Fruit fly (Drosophila melanogaster): ENCODE results near the gene CG17734.
A peak's percentile ranks its signal among the peaks of the same experiment; 100 is the strongest.

CG17734 gene

DNA sequence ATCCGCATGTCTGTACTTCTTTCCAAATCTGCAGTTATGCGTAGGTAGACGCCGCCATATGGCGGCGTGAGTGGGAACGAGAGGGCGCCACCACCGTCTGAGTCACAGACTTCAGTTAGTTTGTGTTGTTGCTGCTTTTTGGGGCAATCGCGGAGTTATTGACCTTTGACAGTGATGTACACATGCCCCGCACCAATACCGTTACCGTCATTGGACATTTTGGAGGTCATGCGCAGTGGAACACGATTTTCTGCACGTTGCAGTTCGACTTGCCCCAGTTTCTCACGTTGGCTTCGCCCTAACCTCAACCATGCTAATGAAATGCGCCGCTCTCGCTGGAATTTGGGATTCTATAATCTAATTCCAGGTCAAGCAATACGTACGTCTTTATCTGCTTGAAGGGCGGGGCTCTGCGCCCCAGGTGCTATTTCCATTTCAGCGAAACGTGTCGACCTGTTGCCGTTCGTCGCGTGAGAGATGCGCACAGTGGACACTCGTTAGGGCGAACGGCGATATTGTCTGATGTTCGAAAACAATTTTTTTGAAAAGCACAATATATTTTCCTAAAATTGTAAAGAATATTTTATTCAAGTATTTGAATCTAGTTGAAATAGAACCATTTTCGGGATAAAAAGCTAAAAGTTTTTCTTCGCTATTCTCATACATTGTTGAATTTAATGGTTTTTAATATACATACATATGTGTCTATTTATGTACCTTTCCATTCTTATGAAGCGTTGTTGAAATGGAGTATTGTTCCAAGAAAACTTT is 32.3 kb downstream of the CG17734 start (continued):
- TF ChIP-seq CG10147 (GFP tag; optimal IDR thresholded peaks at IDR 0.05): peak; percentile 53
- peak; percentile 55; the same call in 1 of the 2 replicates for TF ChIP-seq CG7372 (GFP tag; IDR thresholded peaks at IDR 0.05)
- TF ChIP-seq Sox102F (GFP tag; optimal IDR thresholded peaks at IDR 0.05): peak; percentile 75
- peak; percentile 70 for TF ChIP-seq CG15269 (tag; optimal IDR thresholded peaks at IDR 0.05)
- peak; percentile 36 for TF ChIP-seq CG3838 (GFP tag; optimal IDR thresholded peaks at IDR 0.05)
- peak; percentile 61 for TF ChIP-seq CG9727 (GFP tag; optimal IDR thresholded peaks at IDR 0.05)
- TF ChIP-seq nom (GFP tag; optimal IDR thresholded peaks at IDR 0.05): peak; percentile 1
- TF ChIP-seq zen2 (GFP tag; IDR thresholded peaks at IDR 0.05; ENCODE audit: partially characterized antibody): no peak
- TF ChIP-seq Hr51 (GFP tag; optimal IDR thresholded peaks at IDR 0.05): peak; percentile 49 to 63
- TF ChIP-seq CG2116 (GFP tag; optimal IDR thresholded peaks at IDR 0.05): peak; percentile 18
- peak; percentile 47 for TF ChIP-seq her (GFP tag; optimal IDR thresholded peaks at IDR 0.05)
- peak; percentile 60 for TF ChIP-seq Six4 (GFP tag; optimal IDR thresholded peaks at IDR 0.05)
- peak; percentile 63 for TF ChIP-seq Fer1 (GFP tag; optimal IDR thresholded peaks at IDR 0.05)
- TF ChIP-seq CG2202 (tag; optimal IDR thresholded peaks at IDR 0.05): no peak
- peak; percentile 63 for TF ChIP-seq nmo (GFP tag; optimal IDR thresholded peaks at IDR 0.05)
- peak; percentile 35 for TF ChIP-seq Deaf1 (tag; optimal IDR thresholded peaks at IDR 0.05)
- TF ChIP-seq CG17359 (tag; optimal IDR thresholded peaks at IDR 0.05): peak; percentile 73
- peak; percentile 57 for TF ChIP-seq CG10209 (GFP tag; optimal IDR thresholded peaks at IDR 0.05)
- TF ChIP-seq peb (GFP tag; IDR thresholded peaks at IDR 0.05): peak; percentile 45; the same call in 1 of the 2 replicates
- TF ChIP-seq bigmax (GFP tag; optimal IDR thresholded peaks at IDR 0.05): peak; percentile 99
- no peak for TF ChIP-seq CG31365 (tag; optimal IDR thresholded peaks at IDR 0.05)
- TF ChIP-seq gsb (GFP tag; IDR thresholded peaks at IDR 0.05): no peak
- no peak for TF ChIP-seq dati (GFP tag; IDR thresholded peaks at IDR 0.05)
- peak; percentile 56 for TF ChIP-seq caup (GFP tag; optimal IDR thresholded peaks at IDR 0.05; ENCODE audit: severe bottlenecking)
- TF ChIP-seq gt (GFP tag; IDR thresholded peaks at IDR 0.05): peak; percentile 33; the same call in 1 of the 2 replicates
- TF ChIP-seq dysf (GFP tag; IDR thresholded peaks at IDR 0.05): peak; percentile 82
- peak; percentile 76 for TF ChIP-seq al (GFP tag; IDR thresholded peaks at IDR 0.05)
- TF ChIP-seq Jarid2 (GFP tag; optimal IDR thresholded peaks at IDR 0.05): no peak
- peak; percentile 40 for TF ChIP-seq CG18619 (GFP tag; optimal IDR thresholded peaks at IDR 0.05)
- TF ChIP-seq CG5180 (GFP tag; optimal IDR thresholded peaks at IDR 0.05): peak; percentile 56
- peak; percentile 80 for TF ChIP-seq CG1647 (GFP tag; optimal IDR thresholded peaks at IDR 0.05)
- peak; percentile 9 for TF ChIP-seq CG8281 (tag; optimal IDR thresholded peaks at IDR 0.05)
- TF ChIP-seq CG15479 (GFP tag; optimal IDR thresholded peaks at IDR 0.05): no peak
- TF ChIP-seq CG14965 (GFP tag; optimal IDR thresholded peaks at IDR 0.05; ENCODE audit: borderline replicate concordance): no peak
- TF ChIP-seq knrl (GFP tag; IDR thresholded peaks at IDR 0.05; ENCODE audit: partially characterized antibody): 0 out of 3 replicates have a peak, but pooled peaks have one; percentile 13
- TF ChIP-seq B-H2 (GFP tag; optimal IDR thresholded peaks at IDR 0.05): peak; percentile 56
- TF ChIP-seq ewg (GFP tag; optimal IDR thresholded peaks at IDR 0.05): peak; percentile 95
- peak; percentile 64 for TF ChIP-seq Dek (tag; optimal IDR thresholded peaks at IDR 0.05)
- TF ChIP-seq CG12299 (tag; optimal IDR thresholded peaks at IDR 0.05): peak; percentile 33
- peak; percentile 56; the same call in 1 of the 2 replicates for TF ChIP-seq CG4730 (GFP tag; IDR thresholded peaks at IDR 0.05)
- TF ChIP-seq Atf6 (GFP tag; IDR thresholded peaks at IDR 0.05): peak; percentile 73
- no peak for TF ChIP-seq Kr (GFP tag; optimal IDR thresholded peaks at IDR 0.05)
- peak; percentile 97 for TF ChIP-seq dm (GFP tag; optimal IDR thresholded peaks at IDR 0.05)
- no peak for TF ChIP-seq CG6683 (GFP tag; optimal IDR thresholded peaks at IDR 0.05)
- 0 out of 2 replicates have a peak, but pooled peaks have one; percentile 31 for TF ChIP-seq bbx (GFP tag; IDR thresholded peaks at IDR 0.05; ENCODE audit: partially characterized antibody)
- TF ChIP-seq CG6813 (GFP tag; optimal IDR thresholded peaks at IDR 0.05): no peak
- peak; percentile 77 for TF ChIP-seq CG16779 (GFP tag; IDR thresholded peaks at IDR 0.05)
